Fruit fly (Drosophila melanogaster) whole organism, embryonic: ENCODE measurements around the gene SecCl.

Experiments used
- Bgb ChIP-seq: fragments of 200-800 bp; sonication (Bioruptor generic); IDR thresholded peaks from 2 replicates; pipeline ENCODE4 v1.3.6; 2022; ENCODE audit warnings: missing biosample characterization, missing genetic modification characterization; ENCODE audit not compliant: partially characterized antibody
- CG10431 ChIP-seq: fragments of 200-800 bp; sonication (Bioruptor generic); optimal IDR thresholded peaks from 3 replicates; lab custom pipeline; 2018; ENCODE audit warnings: missing biosample characterization, mild to moderate bottlenecking, missing genetic modification characterization
- CG12299 ChIP-seq: fragments of 200-800 bp; sonication (Bioruptor generic); optimal IDR thresholded peaks from 2 replicates; lab custom pipeline; 2018; ENCODE audit warnings: missing biosample characterization, mild to moderate bottlenecking, missing genetic modification characterization
- CG12942 ChIP-seq: fragments of 200-800 bp; sonication (Bioruptor generic); optimal IDR thresholded peaks from 3 replicates; lab custom pipeline; 2016; ENCODE audit warnings: missing biosample characterization, missing genetic modification characterization
- CG13424 ChIP-seq: fragments of 200-800 bp; sonication (Bioruptor generic); optimal IDR thresholded peaks from 2 replicates; lab custom pipeline; 2019; ENCODE audit warnings: missing biosample characterization, mild to moderate bottlenecking, missing genetic modification characterization, moderate library complexity
- CG15601 ChIP-seq: fragments of 200-800 bp; sonication (Bioruptor generic); optimal IDR thresholded peaks from 3 replicates; lab custom pipeline; 2019; ENCODE audit warnings: missing biosample characterization, mild to moderate bottlenecking, missing genetic modification characterization, moderate library complexity
- CG16815 ChIP-seq: fragments of 200-800 bp; sonication (Bioruptor generic); optimal IDR thresholded peaks from 3 replicates; lab custom pipeline; 2017; ENCODE audit warnings: missing biosample characterization, mild to moderate bottlenecking, missing genetic modification characterization
- CG17328 ChIP-seq: fragments of 200-800 bp; sonication (Bioruptor generic); IDR thresholded peaks from 2 replicates; pipeline ENCODE4 v1.3.6; 2022; ENCODE audit warnings: missing biosample characterization, missing genetic modification characterization
- CG33557 ChIP-seq: fragments of 200-800 bp; sonication (Bioruptor generic); optimal IDR thresholded peaks from 2 replicates; lab custom pipeline; 2019; ENCODE audit warnings: missing biosample characterization, mild to moderate bottlenecking, missing genetic modification characterization, moderate library complexity
- CG6689 ChIP-seq: fragments of 200-800 bp; sonication (Bioruptor generic); IDR thresholded peaks from 2 replicates; pipeline ENCODE4 v1.3.6; 2022; ENCODE audit warnings: missing biosample characterization, missing genetic modification characterization
- CG6765 ChIP-seq: fragments of 200-800 bp; sonication (Bioruptor generic); optimal IDR thresholded peaks from 3 replicates; lab custom pipeline; 2017; ENCODE audit warnings: missing biosample characterization, mild to moderate bottlenecking, missing genetic modification characterization
- CG7839 ChIP-seq: fragments of 200-800 bp; sonication (Bioruptor generic); optimal IDR thresholded peaks from 3 replicates; lab custom pipeline; 2018; ENCODE audit warnings: missing biosample characterization, mild to moderate bottlenecking, missing genetic modification characterization, moderate library complexity
- CG8388 ChIP-seq: fragments of 200-800 bp; sonication (Bioruptor generic); optimal IDR thresholded peaks from 2 replicates; lab custom pipeline; 2019; ENCODE audit warnings: missing biosample characterization, mild to moderate bottlenecking, missing genetic modification characterization, moderate library complexity
- Chrac-16 ChIP-seq: fragments of 200-800 bp; sonication (Bioruptor generic); optimal IDR thresholded peaks from 3 replicates; lab custom pipeline; 2016; ENCODE audit warnings: missing biosample characterization, missing genetic modification characterization
- Dad ChIP-seq: fragments of 200-800 bp; sonication (Bioruptor generic); optimal IDR thresholded peaks from 3 replicates; lab custom pipeline; 2016; ENCODE audit warnings: missing biosample characterization, missing genetic modification characterization
- Dll ChIP-seq: fragments of 200-800 bp; sonication (Bioruptor generic); IDR thresholded peaks from 4 replicates; pipeline ENCODE4 v1.3.6; 2022; ENCODE audit warnings: missing biosample characterization, missing genetic modification characterization; ENCODE audit not compliant: partially characterized antibody
- Dref ChIP-seq: fragments of 200-800 bp; sonication (Bioruptor generic); IDR thresholded peaks from 2 replicates; pipeline ENCODE4 v1.3.6; 2022; ENCODE audit warnings: missing biosample characterization, missing genetic modification characterization
- Fer1 ChIP-seq: fragments of 200-800 bp; sonication (Bioruptor generic); optimal IDR thresholded peaks from 2 replicates; lab custom pipeline; 2017; ENCODE audit warnings: missing biosample characterization, mild to moderate bottlenecking, missing genetic modification characterization
- Fer2 ChIP-seq: fragments of 200-800 bp; sonication (Bioruptor generic); optimal IDR thresholded peaks from 2 replicates; lab custom pipeline; 2018; ENCODE audit warnings: missing biosample characterization, mild to moderate bottlenecking, missing genetic modification characterization, moderate library complexity
- H2.0 ChIP-seq: fragments of 200-800 bp; sonication (Bioruptor generic); IDR thresholded peaks from 2 replicates; pipeline ENCODE4 v1.3.6; 2022; ENCODE audit warnings: missing biosample characterization, missing genetic modification characterization
- Hr3 ChIP-seq: fragments of 200-800 bp; sonication (Bioruptor generic); optimal IDR thresholded peaks from 3 replicates; lab custom pipeline; 2016; ENCODE audit warnings: missing biosample characterization, missing genetic modification characterization
- Neu2 ChIP-seq: fragments of 200-800 bp; sonication (Bioruptor generic); optimal IDR thresholded peaks from 3 replicates; lab custom pipeline; 2016; ENCODE audit warnings: missing biosample characterization, missing genetic modification characterization, borderline replicate concordance
- NfI ChIP-seq: fragments of 200-800 bp; sonication (Bioruptor generic); optimal IDR thresholded peaks from 3 replicates; lab custom pipeline; 2018; ENCODE audit warnings: missing biosample characterization, mild to moderate bottlenecking, missing genetic modification characterization, moderate library complexity
- Ptx1 ChIP-seq: fragments of 200-800 bp; sonication (Bioruptor generic); IDR thresholded peaks from 2 replicates; pipeline ENCODE4 v1.3.6; 2022; ENCODE audit warnings: missing biosample characterization, missing genetic modification characterization
- Side ChIP-seq: fragments of 200-800 bp; sonication (Bioruptor generic); optimal IDR thresholded peaks from 2 replicates; lab custom pipeline; 2016; ENCODE audit warnings: missing biosample characterization, missing genetic modification characterization
- Spps ChIP-seq: fragments of 200-800 bp; sonication (Bioruptor generic); optimal IDR thresholded peaks from 2 replicates; lab custom pipeline; 2018; ENCODE audit warnings: missing biosample characterization, mild to moderate bottlenecking, missing genetic modification characterization
- Ssrp ChIP-seq: fragments of 200-800 bp; sonication (Bioruptor generic); optimal IDR thresholded peaks from 2 replicates; lab custom pipeline; 2018; ENCODE audit warnings: missing biosample characterization, mild to moderate bottlenecking, missing genetic modification characterization, moderate library complexity
- Trl ChIP-seq, 3 experiments: fragments of >200 bp in 2 of 3; fragments of 200-800 bp in 1 of 3; sonication (Bioruptor generic) in 1 of 3; optimal IDR thresholded peaks; 2 replicates in 1 of 3; 3 replicates in 2 of 3; lab custom pipeline; 2016 to 2017; ENCODE audit warnings: missing biosample characterization in 1 of 3, missing genetic modification characterization in 1 of 3
- Xrp1 ChIP-seq: fragments of 200-800 bp; sonication (Bioruptor generic); IDR thresholded peaks from 2 replicates; pipeline ENCODE4 v1.3.6; 2022; ENCODE audit warnings: missing biosample characterization, missing genetic modification characterization
- ato ChIP-seq: fragments of 200-800 bp; sonication (Bioruptor generic); IDR thresholded peaks from 2 replicates; pipeline ENCODE4 v1.3.6; 2022; ENCODE audit warnings: missing biosample characterization, missing genetic modification characterization; ENCODE audit not compliant: partially characterized antibody
- corto ChIP-seq: fragments of 200-800 bp; sonication (Bioruptor generic); optimal IDR thresholded peaks from 2 replicates; lab custom pipeline; 2016; ENCODE audit warnings: missing biosample characterization, mild to moderate bottlenecking, missing genetic modification characterization, moderate library complexity
- crp ChIP-seq, 2 experiments: fragments of 200-800 bp; sonication (Bioruptor generic); optimal IDR thresholded peaks; 2 replicates in 1 of 2; 3 replicates in 1 of 2; lab custom pipeline; 2017; ENCODE audit warnings: missing biosample characterization in 2 of 2, missing genetic modification characterization in 2 of 2, mild to moderate bottlenecking in 1 of 2, moderate library complexity in 1 of 2
- da ChIP-seq: fragments of 200-800 bp; sonication (Bioruptor generic); optimal IDR thresholded peaks from 2 replicates; lab custom pipeline; 2016; ENCODE audit warnings: missing biosample characterization, missing genetic modification characterization
- dm ChIP-seq: fragments of 200-800 bp; sonication (Bioruptor generic); optimal IDR thresholded peaks from 3 replicates; lab custom pipeline; 2016; ENCODE audit warnings: missing biosample characterization, missing genetic modification characterization
- eve ChIP-seq, 2 experiments: fragments of >200 bp; optimal IDR thresholded peaks; 2 replicates each; lab custom pipeline; 2017; ENCODE audit warnings: missing biosample characterization in 2 of 2, missing genetic modification characterization in 2 of 2
- gcm ChIP-seq: fragments of 200-800 bp; sonication (Bioruptor generic); optimal IDR thresholded peaks from 2 replicates; lab custom pipeline; 2019; ENCODE audit warnings: missing biosample characterization, mild to moderate bottlenecking, missing genetic modification characterization, moderate library complexity
- gcm2 ChIP-seq: fragments of 200-800 bp; sonication (Bioruptor generic); optimal IDR thresholded peaks from 2 replicates; lab custom pipeline; 2016; ENCODE audit warnings: missing biosample characterization, missing genetic modification characterization
- gro ChIP-seq: fragments of 200-800 bp; sonication (Bioruptor generic); optimal IDR thresholded peaks from 2 replicates; lab custom pipeline; 2016; ENCODE audit warnings: missing biosample characterization, missing genetic modification characterization
- nerfin-1 ChIP-seq: fragments of 200-800 bp; sonication (Bioruptor generic); optimal IDR thresholded peaks from 3 replicates; lab custom pipeline; 2019; ENCODE audit warnings: missing biosample characterization, mild to moderate bottlenecking, missing genetic modification characterization, moderate library complexity
- nom ChIP-seq: fragments of 200-800 bp; sonication (Bioruptor generic); optimal IDR thresholded peaks from 2 replicates; lab custom pipeline; 2017; ENCODE audit warnings: missing biosample characterization, missing genetic modification characterization, mild to moderate bottlenecking, moderate library complexity, missing genetic modification reagents
- org-1 ChIP-seq: fragments of 200-800 bp; sonication (Bioruptor generic); optimal IDR thresholded peaks from 2 replicates; lab custom pipeline; 2017; ENCODE audit warnings: missing biosample characterization, missing genetic modification characterization
- pnt ChIP-seq: fragments of 200-800 bp; sonication (Bioruptor generic); optimal IDR thresholded peaks from 3 replicates; lab custom pipeline; 2016; ENCODE audit warnings: missing biosample characterization, missing genetic modification characterization
- rib ChIP-seq: fragments of 200-800 bp; sonication (Bioruptor generic); IDR thresholded peaks from 2 replicates; pipeline ENCODE4 v1.3.6; 2022; ENCODE audit warnings: missing biosample characterization, missing genetic modification characterization
- sim ChIP-seq: fragments of 200-800 bp; sonication (Bioruptor generic); IDR thresholded peaks from 2 replicates; pipeline ENCODE4 v1.3.6; 2022; ENCODE audit warnings: missing biosample characterization, missing genetic modification characterization
- sima ChIP-seq: fragments of 200-800 bp; sonication (Bioruptor generic); optimal IDR thresholded peaks from 2 replicates; lab custom pipeline; 2016; ENCODE audit warnings: missing biosample characterization, missing genetic modification characterization
- sna ChIP-seq: fragments of 200-800 bp; sonication (Bioruptor generic); IDR thresholded peaks from 2 replicates; pipeline ENCODE4 v1.3.6; 2022; ENCODE audit warnings: missing biosample characterization, missing genetic modification characterization; ENCODE audit not compliant: partially characterized antibody
- so ChIP-seq: fragments of 200-800 bp; sonication (Bioruptor generic); IDR thresholded peaks from 3 replicates; pipeline ENCODE4 v1.3.6; 2022; ENCODE audit warnings: missing biosample characterization, missing genetic modification characterization
- vnd ChIP-seq: fragments of 200-800 bp; sonication (Bioruptor generic); IDR thresholded peaks from 3 replicates; pipeline ENCODE4 v1.3.6; 2022; ENCODE audit warnings: missing biosample characterization, missing genetic modification characterization; ENCODE audit not compliant: partially characterized antibody
- zf30C ChIP-seq: fragments of 200-800 bp; sonication (Bioruptor generic); optimal IDR thresholded peaks from 3 replicates; lab custom pipeline; 2018; ENCODE audit warnings: missing biosample characterization, mild to moderate bottlenecking, missing genetic modification characterization

The SecCl gene

dm6 chr3L:17485280-17485792 is 15.4 kb downstream of the SecCl start (continued):
- TF ChIP-seq nerfin-1 (tag; lab: Kevin White, UChicago) (peak; percentile 90), Ssrp (tag; lab: Kevin White, UChicago) (peak; percentile 42), dm (GFP tag; lab: Kevin White, UChicago) (no peak), Dll (GFP tag; lab: Robert Waterston, UW) (no peak), Chrac-16 (GFP tag; lab: Kevin White, UChicago) (peak; percentile 38), CG13424 (tag; lab: Kevin White, UChicago) (peak; percentile 73), Ptx1 (GFP tag; lab: Robert Waterston, UW) (peak; percentile 35; the same call in 1 of the 2 replicates), CG8388 (peak; percentile 76), CG6765 (no peak), eve (GFP tag; optimal IDR thresholded peaks at IDR 0.05; lab: Kevin White, UChicago) (peak in 1 of 2 experiments; percentile 70), so (GFP tag; lab: Robert Waterston, UW) (no peak; the same call in 2 of the 3 replicates), CG15601 (tag; lab: Kevin White, UChicago) (peak; percentile 95), Dref (GFP tag; lab: Robert Waterston, UW) (no peak), sima (GFP tag; lab: Kevin White, UChicago) (no peak), rib (GFP tag; lab: Robert Waterston, UW) (no peak), Xrp1 (GFP tag; lab: Robert Waterston, UW) (peak; percentile 86), zf30C (GFP tag; lab: Kevin White, UChicago) (no peak), gcm (peak; percentile 91), nom (GFP tag; lab: Kevin White, UChicago) (peak; percentile 80), Fer1 (peak; percentile 47), corto (no peak), CG12942 (GFP tag; lab: Kevin White, UChicago) (peak; percentile 58), Neu2 (no peak), CG33557 (GFP tag; lab: Kevin White, UChicago) (peak; percentile 98), ato (GFP tag; lab: Robert Waterston, UW) (no peak), da (GFP tag; lab: Kevin White, UChicago) (peak; percentile 40), Side (GFP tag; lab: Kevin White, UChicago) (peak; percentile 72), Bgb (no peak), CG7839 (peak; percentile 37), sim (GFP tag; lab: Robert Waterston, UW) (peak; percentile 82; the same call in 1 of the 2 replicates), crp (GFP tag; optimal IDR thresholded peaks at IDR 0.05; lab: Kevin White, UChicago) (peak in 1 of 2 experiments; percentile 57), gro (no peak), CG6689 (GFP tag; lab: Robert Waterston, UW) (no peak), CG16815 (GFP tag; lab: Kevin White, UChicago) (no peak), NfI (no peak), Trl (optimal IDR thresholded peaks at IDR 0.05; lab: Kevin White, UChicago) (no peak), Trl (GFP tag; optimal IDR thresholded peaks at IDR 0.05; lab: Kevin White, UChicago) (peak; percentile 80), gcm2 (GFP tag; lab: Kevin White, UChicago) (no peak), Dad (no peak), vnd (GFP tag; lab: Robert Waterston, UW) (no peak), CG10431 (GFP tag; lab: Kevin White, UChicago) (peak; percentile 95), sna (GFP tag; lab: Robert Waterston, UW) (no peak), H2.0 (GFP tag; lab: Robert Waterston, UW) (no peak), pnt (GFP tag; lab: Kevin White, UChicago) (peak; percentile 55), Hr3 (GFP tag; lab: Kevin White, UChicago) (no peak), org-1 (GFP tag; lab: Kevin White, UChicago) (peak; percentile 86), Fer2 (tag; lab: Kevin White, UChicago) (peak; percentile 25), Spps (tag; lab: Kevin White, UChicago) (peak; percentile 84), CG17328 (GFP tag; lab: Robert Waterston, UW) (peak; percentile 55; the same call in 1 of the 2 replicates), CG12299 (tag; lab: Kevin White, UChicago) (peak; percentile 83)
